Worm (Caenorhabditis elegans) whole organism, L4 larva: Measurements from ENCODE around the gene T25B2.4.

Source experiments
- D1046.2 ChIP-seq: fragments of 200-800 bp; sonication (Bioruptor generic); IDR thresholded peaks from 2 replicates; pipeline ENCODE4 v1.3.6; 2022; ENCODE audit warnings: missing genetic modification characterization, missing compliant biosample characterization
- F10B5.3 ChIP-seq: sonication (generic microtip); optimal IDR thresholded peaks from 2 replicates; lab custom pipeline; 2016; ENCODE audit warnings: mild to moderate bottlenecking, missing genetic modification characterization, missing compliant biosample characterization
- F49E8.2 ChIP-seq: sonication (generic microtip); optimal IDR thresholded peaks from 2 replicates; lab custom pipeline; 2016; ENCODE audit warnings: missing compliant biosample characterization, mild to moderate bottlenecking, missing genetic modification characterization, borderline replicate concordance
- R02D3.7 ChIP-seq: fragments of 150-350 bp; sonication (generic microtip); optimal IDR thresholded peaks from 3 replicates; lab custom pipeline; 2014; ENCODE audit warnings: missing biosample characterization, missing genetic modification characterization
- Y105C5A.15 ChIP-seq: fragments of 200-800 bp; sonication (Bioruptor generic); IDR thresholded peaks from 2 replicates; pipeline ENCODE4 v1.3.6; 2022; ENCODE audit warnings: missing genetic modification characterization, missing compliant biosample characterization
- ZK337.2 ChIP-seq: fragments of 200-800 bp; sonication (Bioruptor generic); IDR thresholded peaks from 2 replicates; pipeline ENCODE4 v1.3.6; 2022; ENCODE audit warnings: missing genetic modification reagents, missing genetic modification characterization, missing compliant biosample characterization
- ZK546.5 ChIP-seq, 2 experiments: sonication (generic microtip); optimal IDR thresholded peaks; 2 replicates each; lab custom pipeline; 2017; ENCODE audit warnings: missing biosample characterization in 2 of 2, missing genetic modification characterization in 2 of 2
- attf-4 ChIP-seq: sonication (generic microtip); optimal IDR thresholded peaks from 3 replicates; lab custom pipeline; 2017; ENCODE audit warnings: missing biosample characterization, missing genetic modification characterization
- ceh-20 ChIP-seq: fragments of 200-800 bp; sonication (Bioruptor generic); IDR thresholded peaks from 2 replicates; pipeline ENCODE4 v1.3.6; 2022; ENCODE audit warnings: missing genetic modification reagents, missing genetic modification characterization, missing compliant biosample characterization
- ceh-44 ChIP-seq: fragments of 200-800 bp; sonication (Bioruptor generic); IDR thresholded peaks from 2 replicates; pipeline ENCODE4 v1.3.6; 2022; ENCODE audit warnings: missing genetic modification reagents, missing genetic modification characterization, missing compliant biosample characterization
- ceh-62 ChIP-seq: sonication (generic microtip); optimal IDR thresholded peaks from 2 replicates; lab custom pipeline; 2017; ENCODE audit warnings: missing biosample characterization, missing genetic modification characterization
- ces-1 ChIP-seq: fragments of 150-350 bp; sonication (generic microtip); optimal IDR thresholded peaks from 4 replicates; lab custom pipeline; 2014; ENCODE audit warnings: missing biosample characterization, missing genetic modification reagents, missing genetic modification characterization
- ctbp-1 ChIP-seq: fragments of 200-800 bp; sonication (Bioruptor generic); IDR thresholded peaks from 2 replicates; pipeline ENCODE4 v1.3.6; 2022; ENCODE audit warnings: missing genetic modification reagents, missing genetic modification characterization, missing compliant biosample characterization
- daf-19 ChIP-seq: fragments of 200-800 bp; sonication (Bioruptor generic); conservative IDR thresholded peaks from 2 replicates; pipeline ENCODE4 v1.3.6; 2022; ENCODE audit warnings: missing genetic modification characterization, missing compliant biosample characterization
- daf-8 ChIP-seq: fragments of 200-800 bp; sonication (Bioruptor generic); IDR thresholded peaks from 2 replicates; pipeline ENCODE4 v1.3.6; 2022; ENCODE audit warnings: missing genetic modification characterization, missing compliant biosample characterization
- dpl-1 ChIP-seq: fragments of 150-350 bp; optimal IDR thresholded peaks from 2 replicates; lab custom pipeline; 2014; ENCODE audit warnings: missing biosample characterization, missing genetic modification reagents, missing genetic modification characterization
- dve-1 ChIP-seq: sonication (generic microtip); optimal IDR thresholded peaks from 2 replicates; lab custom pipeline; 2017; ENCODE audit warnings: antibody characterized with exemption, mild to moderate bottlenecking, missing genetic modification characterization, missing compliant biosample characterization; ENCODE audit not compliant: insufficient read depth
- egl-43 ChIP-seq: fragments of 200-800 bp; sonication (Bioruptor generic); IDR thresholded peaks from 2 replicates; pipeline ENCODE4 v1.3.6; 2022; ENCODE audit warnings: missing genetic modification reagents, missing genetic modification characterization, missing compliant biosample characterization
- hif-1 ChIP-seq, 2 experiments: sonication (generic microtip); optimal IDR thresholded peaks; 2 replicates each; lab custom pipeline; 2016 to 2017; ENCODE audit warnings: missing compliant biosample characterization in 2 of 2, missing genetic modification characterization in 2 of 2, missing genetic modification reagents in 2 of 2, missing genotype in 2 of 2, mild to moderate bottlenecking in 1 of 2
- lin-29 ChIP-seq: fragments of 200-800 bp; sonication (Bioruptor generic); IDR thresholded peaks from 2 replicates; pipeline ENCODE4 v1.3.6; 2022; ENCODE audit warnings: missing genetic modification reagents, missing genetic modification characterization, missing compliant biosample characterization
- lin-38 ChIP-seq: fragments of 200-800 bp; sonication (Bioruptor generic); IDR thresholded peaks from 2 replicates; pipeline ENCODE4 v1.3.6; 2022; ENCODE audit warnings: missing genetic modification reagents, missing genetic modification characterization, missing compliant biosample characterization
- lir-3 ChIP-seq: sonication (generic microtip); optimal IDR thresholded peaks from 2 replicates; lab custom pipeline; 2016; ENCODE audit warnings: mild to moderate bottlenecking, missing genetic modification characterization, missing compliant biosample characterization
- mdl-1 ChIP-seq, 2 experiments: fragments of 150-350 bp in 1 of 2; sonication (generic microtip) in 1 of 2; optimal IDR thresholded peaks; 2 replicates each; lab custom pipeline; 2014 to 2017; ENCODE audit warnings: missing biosample characterization in 2 of 2, missing genetic modification characterization in 2 of 2
- mxl-2 ChIP-seq: fragments of 200-800 bp; sonication (Bioruptor generic); conservative IDR thresholded peaks from 2 replicates; pipeline ENCODE4 v1.3.6; 2022; ENCODE audit warnings: missing genetic modification reagents, missing genetic modification characterization, missing compliant biosample characterization
- nhr-102 ChIP-seq: sonication (generic microtip); optimal IDR thresholded peaks from 2 replicates; lab custom pipeline; 2016; ENCODE audit warnings: mild to moderate bottlenecking, missing genetic modification characterization, moderate library complexity, missing compliant biosample characterization
- nhr-11 ChIP-seq: fragments of 150-350 bp; optimal IDR thresholded peaks from 2 replicates; lab custom pipeline; 2014; ENCODE audit warnings: missing biosample characterization, missing genetic modification characterization
- nhr-111 ChIP-seq: fragments of 200-800 bp; sonication (Bioruptor generic); optimal IDR thresholded peaks from 2 replicates; lab custom pipeline; 2018; ENCODE audit warnings: mild to moderate bottlenecking, missing genetic modification characterization, missing compliant biosample characterization
- nhr-42 ChIP-seq: fragments of 200-800 bp; sonication (Bioruptor generic); IDR thresholded peaks from 2 replicates; pipeline ENCODE4 v1.3.6; 2022; ENCODE audit warnings: missing genetic modification characterization, missing compliant biosample characterization
- nhr-6 ChIP-seq: fragments of 150-350 bp; optimal IDR thresholded peaks from 2 replicates; lab custom pipeline; 2014; ENCODE audit warnings: missing biosample characterization, missing genetic modification characterization
- pqm-1 ChIP-seq: sonication (generic microtip); optimal IDR thresholded peaks from 2 replicates; lab custom pipeline; 2017; ENCODE audit warnings: missing biosample characterization, missing genetic modification characterization
- rbr-2 ChIP-seq: sonication (generic microtip); optimal IDR thresholded peaks from 2 replicates; lab custom pipeline; 2016; ENCODE audit warnings: missing genotype, missing genetic modification characterization, missing compliant biosample characterization
- snpc-1.2 ChIP-seq: fragments of 200-800 bp; sonication (Bioruptor generic); IDR thresholded peaks from 2 replicates; pipeline ENCODE4 v1.3.6; 2022; ENCODE audit warnings: missing genetic modification reagents, missing genetic modification characterization, missing compliant biosample characterization
- snpc-4 ChIP-seq: fragments of 150-350 bp; optimal IDR thresholded peaks from 2 replicates; lab custom pipeline; 2014; ENCODE audit warnings: missing biosample characterization, missing genetic modification characterization
- unc-39 ChIP-seq: sonication (generic microtip); optimal IDR thresholded peaks from 2 replicates; lab custom pipeline; 2017; ENCODE audit warnings: missing biosample characterization, missing genetic modification characterization
- unc-62 ChIP-seq, 3 experiments: fragments of 150-350 bp in 1 of 3; sonication (generic microtip); optimal IDR thresholded peaks in 2 of 3; peaks in 1 of 3; 1 replicate in 1 of 3; 2 replicates in 2 of 3; lab custom pipeline; 2014 to 2017; ENCODE audit warnings: missing biosample characterization in 3 of 3, missing genetic modification characterization in 3 of 3, missing genetic modification reagents in 3 of 3, missing genotype in 1 of 3
- zag-1 ChIP-seq: fragments of 150-350 bp; optimal IDR thresholded peaks from 2 replicates; lab custom pipeline; 2014; ENCODE audit warnings: missing biosample characterization, missing genetic modification characterization

Gene T25B2.4

ce11 chrX:6169252-6169651 is 8.8 kb upstream of the T25B2.4 start, which contains the start of gene T25B2.2 (continued):
- TF ChIP-seq nhr-11 (tag; lab: Kevin White, UChicago) = no peak
- no peak for TF ChIP-seq zag-1
- TF ChIP-seq dpl-1 (GFP tag; lab: Kevin White, UChicago) = no peak
- TF ChIP-seq ZK546.5 (tag; optimal IDR thresholded peaks at IDR 0.05; lab: Kevin White, UChicago) = no peak
- TF ChIP-seq nhr-42 (GFP tag; lab: Robert Waterston, UW) = no peak
- TF ChIP-seq mxl-2 (GFP tag; lab: Robert Waterston, UW) = no peak
- TF ChIP-seq F10B5.3 = no peak
- TF ChIP-seq snpc-1.2 = no peak
- no peak for TF ChIP-seq ceh-62
- no peak for TF ChIP-seq R02D3.7 (tag; lab: Kevin White, UChicago)
- TF ChIP-seq F49E8.2 (tag; lab: Kevin White, UChicago) = no peak
- no peak for TF ChIP-seq ceh-44 (GFP tag; lab: Robert Waterston, UW)
- no peak for TF ChIP-seq unc-39
- no peak for TF ChIP-seq snpc-4 (tag; lab: Kevin White, UChicago)
- TF ChIP-seq nhr-111 (GFP tag; lab: Kevin White, UChicago) = no peak
- TF ChIP-seq ces-1 (GFP tag; lab: Kevin White, UChicago) = no peak
- no peak for TF ChIP-seq Y105C5A.15
- TF ChIP-seq daf-8 (GFP tag; lab: Robert Waterston, UW) = no peak
- no peak for TF ChIP-seq ceh-20 (GFP tag; lab: Robert Waterston, UW)

ce11 chrX:6173656-6174055 is 4.4 kb upstream of the T25B2.4 start, which contains the start of gene T25B2.1:
Gene T25B2.1 (plus strand): TSS chrX:6173956.
- TF ChIP-seq rbr-2 (no peak), lir-3 (tag; lab: Kevin White, UChicago) (no peak), lin-29 (GFP tag; lab: Robert Waterston, UW) (no peak), Y105C5A.15 (no peak), nhr-102 (no peak), lin-38 (no peak), attf-4 (tag; lab: Kevin White, UChicago) (no peak), dve-1 (tag; lab: Kevin White, UChicago) (no peak)

ce11 chrX:6175829-6176228 is 2.2 kb upstream of the T25B2.4 start, which contains the start of gene T25B2.3:
Gene T25B2.3 (plus strand): TSS chrX:6176129.
- TF ChIP-seq ZK337.2 (GFP tag; lab: Robert Waterston, UW) (no peak), D1046.2 (GFP tag; lab: Robert Waterston, UW) (no peak), ces-1 (GFP tag; lab: Kevin White, UChicago) (no peak), nhr-6 (tag; lab: Kevin White, UChicago) (no peak), pqm-1 (peak; percentile 1), dpl-1 (GFP tag; lab: Kevin White, UChicago) (no peak)

ce11 chrX:6178989-6179388 is 945 bp downstream of the T25B2.4 start:
- TF ChIP-seq unc-62 (GFP tag; optimal IDR thresholded peaks at IDR 0.05 in 1 of 2; lab: Kevin White, UChicago) (peak in 1 of 2 experiments; percentile 3), unc-62 (tag; optimal IDR thresholded peaks at IDR 0.05; lab: Kevin White, UChicago) (no peak), daf-19 (GFP tag; lab: Robert Waterston, UW) (no peak)

- TF ChIP-seq ctbp-1 (GFP tag; lab: Robert Waterston, UW) = no peak
- no peak for TF ChIP-seq mdl-1 (tag; optimal IDR thresholded peaks at IDR 0.05; lab: Kevin White, UChicago)
- TF ChIP-seq lin-29 (GFP tag; lab: Robert Waterston, UW) = no peak
- TF ChIP-seq egl-43 (GFP tag; lab: Robert Waterston, UW) = no peak
- no peak for TF ChIP-seq snpc-1.2
- no peak for TF ChIP-seq hif-1 (tag; optimal IDR thresholded peaks at IDR 0.05; lab: Kevin White, UChicago)
- TF ChIP-seq attf-4 (tag; lab: Kevin White, UChicago) = no peak
These were observed 2.2 kb downstream of the T25B2.4 start, which contains the start of gene T13C5.7 for ce11 chrX:6180293-6180692. Gene T13C5.7 (plus strand): TSS chrX:6180593.
